Worm (Caenorhabditis elegans): ENCODE measurements around the gene cest-9.1.

ce11 chrX:12178351-12179089, 47.5 kb upstream of the cest-9.1 start:
- no peak for TF ChIP-seq alr-1 (tag; optimal IDR thresholded peaks at IDR 0.05)
- no peak for TF ChIP-seq ZK546.5 (tag; optimal IDR thresholded peaks at IDR 0.05)
- no peak for TF ChIP-seq F13H6.1 (tag; optimal IDR thresholded peaks at IDR 0.05)
- no peak for TF ChIP-seq ceh-16 (tag; optimal IDR thresholded peaks at IDR 0.05)
- no peak for TF ChIP-seq nhr-237 (tag; optimal IDR thresholded peaks at IDR 0.05)
- no peak for TF ChIP-seq blmp-1 (tag; optimal IDR thresholded peaks at IDR 0.05; ENCODE audit: insufficient read depth)
- no peak for TF ChIP-seq lin-39 (tag; optimal IDR thresholded peaks at IDR 0.05)
- TF ChIP-seq unc-62 (GFP tag; optimal IDR thresholded peaks at IDR 0.05): no peak
- TF ChIP-seq skn-1 (tag; optimal IDR thresholded peaks at IDR 0.05): no peak
- no peak for TF ChIP-seq lin-11 (tag; optimal IDR thresholded peaks at IDR 0.05)
- TF ChIP-seq lin-13 (GFP tag; optimal IDR thresholded peaks at IDR 0.05): no peak

Measured in whole organism, L2 larva.